Worm (Caenorhabditis elegans) whole organism, L4/young adult: ENCODE data around the gene skr-9.

Source experiments
- W03F9.2 ChIP-seq: fragments of 150-350 bp; optimal IDR thresholded peaks from 2 replicates; lab custom pipeline; 2014; ENCODE audit warnings: missing biosample characterization, missing genetic modification characterization
- dao-5 ChIP-seq: sonication (generic microtip); optimal IDR thresholded peaks from 2 replicates; lab custom pipeline; 2016; ENCODE audit warnings: missing genotype, missing genetic modification characterization, moderate library complexity, missing compliant biosample characterization

DNA sequence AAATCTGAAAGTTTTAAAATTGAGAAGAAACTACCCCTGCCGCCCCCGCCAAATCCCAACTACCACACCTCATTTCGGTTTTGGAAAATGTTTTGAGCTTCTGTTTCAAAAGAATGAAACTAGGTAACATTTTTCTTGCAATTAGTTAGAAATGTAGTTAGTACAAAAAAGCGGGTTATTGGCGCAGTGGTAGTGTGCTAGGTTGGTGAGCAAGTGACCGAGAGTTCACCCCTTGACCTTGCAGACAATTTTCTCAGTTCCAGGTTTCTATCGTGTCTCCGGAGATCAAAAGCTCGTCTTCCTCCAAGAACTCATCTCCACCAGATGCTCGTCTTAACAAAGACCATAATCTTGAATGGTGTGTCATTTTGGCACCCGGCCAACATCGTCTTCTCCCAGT is 25.8 kb downstream of the skr-9 start:
- no peak for TF ChIP-seq W03F9.2 (tag; lab: Kevin White, UChicago)
- TF ChIP-seq dao-5 (tag; lab: Kevin White, UChicago), result no peak
